Worm (Caenorhabditis elegans) whole organism, L1 larva: Measurements from ENCODE around the gene F49E12.7.

Source experiments
- C34B4.2 ChIP-seq: sonication (generic microtip); optimal IDR thresholded peaks from 2 replicates; lab custom pipeline; 2017; ENCODE audit warnings: mild to moderate bottlenecking, missing genetic modification characterization, missing compliant biosample characterization
- F16B12.6 ChIP-seq: fragments of 150-350 bp; optimal IDR thresholded peaks from 2 replicates; lab custom pipeline; 2014; ENCODE audit warnings: missing biosample characterization, missing genetic modification characterization
- Y116A8C.19 ChIP-seq: sonication (generic microtip); optimal IDR thresholded peaks from 2 replicates; lab custom pipeline; 2016; ENCODE audit warnings: missing compliant biosample characterization, missing genetic modification characterization, borderline replicate concordance
- ceh-8 ChIP-seq: fragments of 200-800 bp; sonication (Bioruptor generic); optimal IDR thresholded peaks from 2 replicates; lab custom pipeline; 2018; ENCODE audit warnings: mild to moderate bottlenecking, missing genetic modification characterization, moderate library complexity, missing compliant biosample characterization
- egl-27 ChIP-seq, 2 experiments: fragments of 150-350 bp in 1 of 2; sonication (generic microtip); optimal IDR thresholded peaks; 3 replicates each; lab custom pipeline; 2017 to 2018; ENCODE audit warnings: missing biosample characterization in 2 of 2, missing genetic modification characterization in 2 of 2, missing genetic modification reagents in 2 of 2
- elt-3 ChIP-seq, 6 experiments: fragments of 150-350 bp in 1 of 6; sonication (generic microtip); optimal IDR thresholded peaks; 2 replicates each; lab custom pipeline; 2017 to 2018; ENCODE audit warnings: missing biosample characterization in 6 of 6, missing genetic modification characterization in 6 of 6, inconsistent platforms in 1 of 6
- lir-3 ChIP-seq: sonication (generic microtip); optimal IDR thresholded peaks from 2 replicates; lab custom pipeline; 2016; ENCODE audit warnings: mild to moderate bottlenecking, missing genetic modification characterization, moderate library complexity, missing compliant biosample characterization; ENCODE audit not compliant: poor library complexity
- mdl-1 ChIP-seq, 2 experiments: fragments of 150-350 bp; optimal IDR thresholded peaks; 2 replicates each; lab custom pipeline; 2014 to 2017; ENCODE audit warnings: missing biosample characterization in 2 of 2, missing genetic modification characterization in 2 of 2, inconsistent platforms in 1 of 2
- nhr-11 ChIP-seq: fragments of 150-350 bp; optimal IDR thresholded peaks from 2 replicates; lab custom pipeline; 2014; ENCODE audit warnings: missing biosample characterization, missing genetic modification characterization
- nhr-12 ChIP-seq: sonication (generic microtip); optimal IDR thresholded peaks from 2 replicates; lab custom pipeline; 2017; ENCODE audit warnings: missing biosample characterization, missing genetic modification characterization
- nhr-237 ChIP-seq: fragments of 150-350 bp; optimal IDR thresholded peaks from 2 replicates; lab custom pipeline; 2014; ENCODE audit warnings: missing biosample characterization, missing genetic modification characterization
- pag-3 ChIP-seq: sonication (generic microtip); optimal IDR thresholded peaks from 2 replicates; lab custom pipeline; 2017; ENCODE audit warnings: missing genetic modification characterization, mild to moderate bottlenecking, missing compliant biosample characterization, antibody characterized with exemption, borderline replicate concordance; ENCODE audit not compliant: insufficient read depth
- unc-62 ChIP-seq: fragments of 150-350 bp; optimal IDR thresholded peaks from 2 replicates; lab custom pipeline; 2014; ENCODE audit warnings: missing biosample characterization, missing genetic modification reagents, missing genetic modification characterization
- ztf-11 ChIP-seq, 2 experiments: sonication (generic microtip); optimal IDR thresholded peaks; 2 replicates each; lab custom pipeline; 2016 to 2017; ENCODE audit warnings: missing genetic modification characterization in 2 of 2, missing biosample characterization in 1 of 2, missing compliant biosample characterization in 1 of 2

ce11 chrII:8345613-8346012, 50.3 kb downstream of the F49E12.7 start:
- TF ChIP-seq unc-62 (GFP tag; lab: Kevin White, UChicago) (no peak), elt-3 (tag; optimal IDR thresholded peaks at IDR 0.05; lab: Kevin White, UChicago) (no peak), Y116A8C.19 (tag; lab: Kevin White, UChicago) (no peak), lir-3 (no peak), F16B12.6 (tag; lab: Kevin White, UChicago) (no peak), egl-27 (tag; optimal IDR thresholded peaks at IDR 0.05; lab: Kevin White, UChicago) (no peak), nhr-237 (tag; lab: Kevin White, UChicago) (no peak), C34B4.2 (no peak), nhr-11 (tag; lab: Kevin White, UChicago) (no peak), ceh-8 (no peak), pag-3 (tag; lab: Kevin White, UChicago) (no peak), nhr-12 (tag; lab: Kevin White, UChicago) (no peak), ztf-11 (tag; optimal IDR thresholded peaks at IDR 0.05; lab: Kevin White, UChicago) (no peak), mdl-1 (tag; optimal IDR thresholded peaks at IDR 0.05; lab: Kevin White, UChicago) (no peak)
